Fruit fly (Drosophila melanogaster) whole organism, embryonic: ENCODE data around the gene defl.

Experiments used
- Abd-B ChIP-seq: fragments of 200-800 bp; sonication (Bioruptor generic); optimal IDR thresholded peaks from 2 replicates; lab custom pipeline; 2018; ENCODE audit warnings: missing biosample characterization, mild to moderate bottlenecking, missing genetic modification characterization, moderate library complexity
- Antp ChIP-seq: fragments of 200-800 bp; sonication (Bioruptor generic); optimal IDR thresholded peaks from 3 replicates; lab custom pipeline; 2016; ENCODE audit warnings: missing biosample characterization, missing genetic modification characterization
- Asciz ChIP-seq: fragments of 200-800 bp; sonication (Bioruptor generic); optimal IDR thresholded peaks from 2 replicates; lab custom pipeline; 2017; ENCODE audit warnings: missing biosample characterization, mild to moderate bottlenecking, missing genetic modification characterization, missing genetic modification reagents
- Awh ChIP-seq: fragments of 200-800 bp; sonication (Bioruptor generic); IDR thresholded peaks from 2 replicates; pipeline ENCODE4, ENCODE4 v1.3.6; 2022; ENCODE audit warnings: missing biosample characterization, missing genetic modification characterization
- BtbVII ChIP-seq: fragments of 200-800 bp; sonication (Bioruptor generic); optimal IDR thresholded peaks from 3 replicates; lab custom pipeline; 2017; ENCODE audit warnings: missing biosample characterization, mild to moderate bottlenecking, missing genetic modification characterization
- CG10543 ChIP-seq: fragments of 200-800 bp; sonication (Bioruptor generic); optimal IDR thresholded peaks from 3 replicates; lab custom pipeline; 2017; ENCODE audit warnings: missing biosample characterization, mild to moderate bottlenecking, missing genetic modification characterization, moderate library complexity
- CG10654 ChIP-seq: fragments of 200-800 bp; sonication (Bioruptor generic); optimal IDR thresholded peaks from 2 replicates; lab custom pipeline; 2016; ENCODE audit warnings: missing biosample characterization, missing genetic modification characterization
- CG11398 ChIP-seq: fragments of 200-800 bp; sonication (Bioruptor generic); optimal IDR thresholded peaks from 2 replicates; lab custom pipeline; 2016; ENCODE audit warnings: missing biosample characterization, missing genetic modification characterization
- CG11504 ChIP-seq: fragments of 200-800 bp; sonication (Bioruptor generic); optimal IDR thresholded peaks from 3 replicates; lab custom pipeline; 2019; ENCODE audit warnings: missing biosample characterization, mild to moderate bottlenecking, missing genetic modification characterization, moderate library complexity
- CG12071 ChIP-seq: fragments of 200-800 bp; sonication (Bioruptor generic); optimal IDR thresholded peaks from 3 replicates; lab custom pipeline; 2018; ENCODE audit warnings: missing biosample characterization, mild to moderate bottlenecking, missing genetic modification characterization
- CG12391 ChIP-seq: fragments of 200-800 bp; sonication (Bioruptor generic); optimal IDR thresholded peaks from 3 replicates; lab custom pipeline; 2018; ENCODE audit warnings: missing biosample characterization, mild to moderate bottlenecking, missing genetic modification characterization, moderate library complexity
- CG15269 ChIP-seq: fragments of 200-800 bp; sonication (Bioruptor generic); optimal IDR thresholded peaks from 2 replicates; lab custom pipeline; 2018; ENCODE audit warnings: missing biosample characterization, mild to moderate bottlenecking, missing genetic modification characterization, moderate library complexity
- CG1603 ChIP-seq: fragments of 200-800 bp; sonication (Bioruptor generic); optimal IDR thresholded peaks from 2 replicates; lab custom pipeline; 2019; ENCODE audit warnings: missing biosample characterization, mild to moderate bottlenecking, missing genetic modification characterization, moderate library complexity
- CG17612 ChIP-seq: fragments of 200-800 bp; sonication (Bioruptor generic); IDR thresholded peaks from 2 replicates; pipeline ENCODE4 v1.3.6; 2022; ENCODE audit warnings: missing biosample characterization, missing genetic modification characterization
- CG3065 ChIP-seq: fragments of 200-800 bp; sonication (Bioruptor generic); optimal IDR thresholded peaks from 2 replicates; lab custom pipeline; 2016; ENCODE audit warnings: missing biosample characterization, missing genetic modification characterization
- CG31365 ChIP-seq: fragments of 200-800 bp; sonication (Bioruptor generic); optimal IDR thresholded peaks from 2 replicates; lab custom pipeline; 2018; ENCODE audit warnings: missing biosample characterization, mild to moderate bottlenecking, missing genetic modification characterization
- CG34376 ChIP-seq: fragments of 200-800 bp; sonication (Bioruptor generic); optimal IDR thresholded peaks from 2 replicates; lab custom pipeline; 2018; ENCODE audit warnings: missing biosample characterization, mild to moderate bottlenecking, missing genetic modification characterization
- CG3838 ChIP-seq: fragments of 200-800 bp; sonication (Bioruptor generic); optimal IDR thresholded peaks from 3 replicates; lab custom pipeline; 2016; ENCODE audit warnings: missing biosample characterization, missing genetic modification characterization
- CG4424 ChIP-seq: fragments of 200-800 bp; sonication (Bioruptor generic); optimal IDR thresholded peaks from 3 replicates; lab custom pipeline; 2016; ENCODE audit warnings: missing biosample characterization, missing genetic modification characterization
- CG7839 ChIP-seq: fragments of 200-800 bp; sonication (Bioruptor generic); optimal IDR thresholded peaks from 3 replicates; lab custom pipeline; 2018; ENCODE audit warnings: missing biosample characterization, mild to moderate bottlenecking, missing genetic modification characterization, moderate library complexity
- CG8765 ChIP-seq: fragments of 200-800 bp; sonication (Bioruptor generic); IDR thresholded peaks from 2 replicates; pipeline ENCODE4 v1.3.6; 2022; ENCODE audit warnings: missing biosample characterization, missing genetic modification characterization
- CG8924 ChIP-seq: fragments of 200-800 bp; optimal IDR thresholded peaks from 3 replicates; lab custom pipeline; 2019; ENCODE audit warnings: missing biosample characterization, mild to moderate bottlenecking, missing genetic modification characterization, moderate library complexity
- CG9797 ChIP-seq: fragments of 200-800 bp; sonication (Bioruptor generic); optimal IDR thresholded peaks from 3 replicates; lab custom pipeline; 2018; ENCODE audit warnings: missing biosample characterization, mild to moderate bottlenecking, missing genetic modification characterization
- CkIIα-i1 ChIP-seq: fragments of 200-800 bp; sonication (Bioruptor generic); IDR thresholded peaks from 2 replicates; pipeline ENCODE4 v1.3.6; 2022; ENCODE audit warnings: missing biosample characterization, missing genetic modification characterization
- Deaf1 ChIP-seq: fragments of 200-800 bp; optimal IDR thresholded peaks from 3 replicates; lab custom pipeline; 2019; ENCODE audit warnings: missing biosample characterization, mild to moderate bottlenecking, missing genetic modification characterization, moderate library complexity
- Gsc ChIP-seq: fragments of 200-800 bp; sonication (Bioruptor generic); IDR thresholded peaks from 2 replicates; pipeline ENCODE4 v1.3.6; 2022; ENCODE audit warnings: missing biosample characterization, missing genetic modification characterization
- Hr3 ChIP-seq: fragments of 200-800 bp; sonication (Bioruptor generic); optimal IDR thresholded peaks from 3 replicates; lab custom pipeline; 2016; ENCODE audit warnings: missing biosample characterization, missing genetic modification characterization
- Hr51 ChIP-seq, 2 experiments: fragments of 200-800 bp; sonication (Bioruptor generic); optimal IDR thresholded peaks; 2 replicates in 1 of 2; 3 replicates in 1 of 2; lab custom pipeline; 2016 to 2018; ENCODE audit warnings: missing biosample characterization in 2 of 2, missing genetic modification characterization in 2 of 2, mild to moderate bottlenecking in 1 of 2, moderate library complexity in 1 of 2
- Lim3 ChIP-seq: fragments of 200-800 bp; sonication (Bioruptor generic); IDR thresholded peaks from 2 replicates; pipeline ENCODE4 v1.3.6; 2022; ENCODE audit warnings: missing biosample characterization, missing genetic modification characterization
- MTF-1 ChIP-seq: fragments of 200-800 bp; sonication (Bioruptor generic); optimal IDR thresholded peaks from 2 replicates; lab custom pipeline; 2018; ENCODE audit warnings: missing biosample characterization, mild to moderate bottlenecking, missing genetic modification characterization, borderline replicate concordance
- Rfx ChIP-seq: fragments of 200-800 bp; sonication (Bioruptor generic); IDR thresholded peaks from 2 replicates; pipeline ENCODE4 v1.3.6; 2022; ENCODE audit warnings: missing biosample characterization, missing genetic modification characterization
- Sox102F ChIP-seq: fragments of 200-800 bp; sonication (Bioruptor generic); optimal IDR thresholded peaks from 2 replicates; lab custom pipeline; 2018; ENCODE audit warnings: missing biosample characterization, mild to moderate bottlenecking, missing genetic modification characterization, moderate library complexity
- Vsx1 ChIP-seq: fragments of 200-800 bp; sonication (Bioruptor generic); optimal IDR thresholded peaks from 2 replicates; lab custom pipeline; 2017; ENCODE audit warnings: missing biosample characterization, mild to moderate bottlenecking, missing genetic modification characterization, missing genetic modification reagents
- chinmo ChIP-seq: fragments of 200-800 bp; sonication (Bioruptor generic); IDR thresholded peaks from 4 replicates; pipeline ENCODE4 v1.3.6; 2022; ENCODE audit warnings: missing biosample characterization, missing genetic modification characterization; ENCODE audit not compliant: partially characterized antibody
- ci ChIP-seq: fragments of 200-800 bp; sonication (Bioruptor generic); IDR thresholded peaks from 3 replicates; pipeline ENCODE4 v1.3.6; 2022; ENCODE audit warnings: missing biosample characterization, missing genetic modification characterization
- croc ChIP-seq: fragments of 200-800 bp; sonication (Bioruptor generic); conservative IDR thresholded peaks from 3 replicates; pipeline ENCODE4 v1.3.6; 2022; ENCODE audit warnings: missing biosample characterization, missing genetic modification characterization
- exex ChIP-seq: fragments of 200-800 bp; sonication (Bioruptor generic); optimal IDR thresholded peaks from 4 replicates; lab custom pipeline; 2018; ENCODE audit warnings: missing biosample characterization, mild to moderate bottlenecking, missing genetic modification characterization, moderate library complexity
- fd64A ChIP-seq: fragments of 200-800 bp; sonication (Bioruptor generic); optimal IDR thresholded peaks from 3 replicates; lab custom pipeline; 2018; ENCODE audit warnings: missing biosample characterization, mild to moderate bottlenecking, missing genetic modification characterization
- fru ChIP-seq: fragments of >200 bp; optimal IDR thresholded peaks from 2 replicates; lab custom pipeline; 2017
- gcm ChIP-seq: fragments of 200-800 bp; sonication (Bioruptor generic); optimal IDR thresholded peaks from 2 replicates; lab custom pipeline; 2019; ENCODE audit warnings: missing biosample characterization, mild to moderate bottlenecking, missing genetic modification characterization, moderate library complexity
- gsb-n ChIP-seq: fragments of 200-800 bp; sonication (Bioruptor generic); optimal IDR thresholded peaks from 3 replicates; lab custom pipeline; 2018; ENCODE audit warnings: missing biosample characterization, mild to moderate bottlenecking, missing genetic modification characterization
- h ChIP-seq: fragments of >200 bp; optimal IDR thresholded peaks from 2 replicates; lab custom pipeline; 2017
- hkb ChIP-seq, 2 experiments: fragments of 200-800 bp in 1 of 2; fragments of >200 bp in 1 of 2; sonication (Bioruptor generic) in 1 of 2; IDR thresholded peaks in 1 of 2; optimal IDR thresholded peaks in 1 of 2; 2 replicates each; pipeline versions ENCODE4 v1.3.6 to Lab custom; 2017 to 2022; ENCODE audit warnings: missing biosample characterization in 1 of 2, missing genetic modification characterization in 1 of 2
- nau ChIP-seq: fragments of 200-800 bp; sonication (Bioruptor generic); optimal IDR thresholded peaks from 3 replicates; lab custom pipeline; 2017; ENCODE audit warnings: missing biosample characterization, mild to moderate bottlenecking, missing genetic modification characterization, missing genetic modification reagents
- nmo ChIP-seq: fragments of 200-800 bp; sonication (Bioruptor generic); optimal IDR thresholded peaks from 2 replicates; lab custom pipeline; 2018; ENCODE audit warnings: missing biosample characterization, mild to moderate bottlenecking, missing genetic modification characterization, moderate library complexity
- pb ChIP-seq: fragments of 200-800 bp; sonication (Bioruptor generic); optimal IDR thresholded peaks from 3 replicates; lab custom pipeline; 2016; ENCODE audit warnings: missing biosample characterization, missing genetic modification characterization
- peb ChIP-seq: fragments of 200-800 bp; sonication (Bioruptor generic); IDR thresholded peaks from 2 replicates; pipeline ENCODE4 v1.3.6; 2022; ENCODE audit warnings: missing biosample characterization, missing genetic modification characterization
- sr ChIP-seq: fragments of 200-800 bp; sonication (Bioruptor generic); IDR thresholded peaks from 3 replicates; pipeline ENCODE4 v1.3.6; 2022; ENCODE audit warnings: missing biosample characterization, missing genetic modification characterization
- tna ChIP-seq: fragments of 200-800 bp; sonication (Bioruptor generic); IDR thresholded peaks from 2 replicates; pipeline ENCODE4 v1.3.6; 2022; ENCODE audit warnings: missing biosample characterization, missing genetic modification characterization; ENCODE audit not compliant: partially characterized antibody
- toy ChIP-seq: fragments of 200-800 bp; sonication (Bioruptor generic); IDR thresholded peaks from 2 replicates; pipeline ENCODE4 v1.3.6; 2022; ENCODE audit warnings: missing biosample characterization, missing genetic modification characterization
- zf30C ChIP-seq: fragments of 200-800 bp; sonication (Bioruptor generic); optimal IDR thresholded peaks from 3 replicates; lab custom pipeline; 2018; ENCODE audit warnings: missing biosample characterization, mild to moderate bottlenecking, missing genetic modification characterization
- zfh1 ChIP-seq: fragments of 200-800 bp; sonication (Bioruptor generic); IDR thresholded peaks from 3 replicates; pipeline ENCODE4 v1.3.6; 2022; ENCODE audit warnings: missing biosample characterization, missing genetic modification characterization

Gene defl

DNA sequence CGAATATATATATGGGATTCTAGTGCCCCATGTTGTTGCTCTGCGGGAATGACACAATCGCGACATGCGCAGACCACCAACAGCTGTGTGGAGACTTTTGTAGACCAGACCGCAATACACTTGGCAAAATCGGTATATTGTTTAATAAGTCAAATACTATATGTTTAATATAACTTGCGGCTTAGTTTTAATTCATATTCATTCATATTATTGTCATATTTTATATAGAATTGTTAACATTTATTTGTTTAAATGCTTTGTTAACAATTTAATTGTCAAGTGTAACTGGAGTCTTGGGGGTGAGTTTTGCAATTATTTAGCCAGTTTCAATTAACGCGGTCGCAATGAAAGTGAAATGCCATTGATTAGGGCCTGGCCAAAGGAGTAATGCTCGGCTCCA, 16.4 kb downstream of the defl start (continued):
- TF ChIP-seq CG3838 (GFP tag; lab: Kevin White, UChicago): no peak
- TF ChIP-seq CG7839 (tag; lab: Kevin White, UChicago): no peak
- no peak for TF ChIP-seq Lim3 (GFP tag; lab: Robert Waterston, UW)
- TF ChIP-seq CkIIα-i1 (GFP tag; lab: Robert Waterston, UW): no peak
- TF ChIP-seq Awh (GFP tag; lab: Robert Waterston, UW): no peak
- peak; percentile 16 for TF ChIP-seq Asciz
- no peak for TF ChIP-seq fd64A (GFP tag; lab: Kevin White, UChicago)
- TF ChIP-seq sr: no peak
- TF ChIP-seq exex (tag; lab: Kevin White, UChicago): no peak
- no peak for TF ChIP-seq CG10543 (GFP tag; lab: Kevin White, UChicago)
- TF ChIP-seq chinmo (GFP tag; lab: Robert Waterston, UW): no peak
- TF ChIP-seq Gsc (GFP tag; lab: Robert Waterston, UW): no peak
- no peak for TF ChIP-seq toy (GFP tag; lab: Robert Waterston, UW)
- TF ChIP-seq CG15269 (tag; lab: Kevin White, UChicago): no peak
- no peak for TF ChIP-seq CG10654 (GFP tag; lab: Kevin White, UChicago)
- no peak for TF ChIP-seq Antp (GFP tag; lab: Kevin White, UChicago)
- TF ChIP-seq peb (GFP tag; lab: Robert Waterston, UW): no peak
- TF ChIP-seq CG3065 (GFP tag; lab: Kevin White, UChicago): no peak
- peak; percentile 5 for TF ChIP-seq BtbVII
- TF ChIP-seq tna (GFP tag; lab: Robert Waterston, UW): no peak
- no peak for TF ChIP-seq Deaf1 (tag; lab: Kevin White, UChicago)
- no peak for TF ChIP-seq zf30C
- no peak for TF ChIP-seq h
- no peak for TF ChIP-seq CG4424 (GFP tag; lab: Kevin White, UChicago)
- TF ChIP-seq hkb (optimal IDR thresholded peaks at IDR 0.05; lab: Kevin White, UChicago): no peak
- peak; percentile 36; the same call in 1 of the 2 replicates for TF ChIP-seq hkb (GFP tag; IDR thresholded peaks at IDR 0.05; lab: Robert Waterston, UW)
- no peak for TF ChIP-seq nmo (GFP tag; lab: Kevin White, UChicago)
- no peak for TF ChIP-seq CG9797 (GFP tag; lab: Kevin White, UChicago)
- TF ChIP-seq CG8765: no peak
- no peak for TF ChIP-seq CG31365 (tag; lab: Kevin White, UChicago)
- TF ChIP-seq CG12391: no peak
- no peak for TF ChIP-seq fru (lab: Kevin White, UChicago)
- no peak for TF ChIP-seq Abd-B (GFP tag; lab: Kevin White, UChicago)
- TF ChIP-seq CG17612 (GFP tag; lab: Robert Waterston, UW): no peak
- TF ChIP-seq MTF-1 (GFP tag; lab: Kevin White, UChicago): no peak
- no peak for TF ChIP-seq CG8924 (tag; lab: Kevin White, UChicago)
- TF ChIP-seq ci (GFP tag; lab: Robert Waterston, UW): no peak
- TF ChIP-seq pb (GFP tag; lab: Kevin White, UChicago): no peak
- TF ChIP-seq Sox102F (GFP tag; lab: Kevin White, UChicago): peak; percentile 8
- TF ChIP-seq Rfx: no peak
- TF ChIP-seq Vsx1 (GFP tag; lab: Kevin White, UChicago): no peak
- TF ChIP-seq CG11504 (tag; lab: Kevin White, UChicago): peak; percentile 51
- no peak for TF ChIP-seq zfh1 (GFP tag; lab: Robert Waterston, UW)
- peak; percentile 12 for TF ChIP-seq CG12071 (GFP tag; lab: Kevin White, UChicago)
- no peak for TF ChIP-seq gcm
- TF ChIP-seq Hr51 (GFP tag; optimal IDR thresholded peaks at IDR 0.05; lab: Kevin White, UChicago): no peak
- TF ChIP-seq Hr3: no peak
- no peak for TF ChIP-seq CG1603
- no peak for TF ChIP-seq CG11398 (GFP tag; lab: Kevin White, UChicago)
- TF ChIP-seq gsb-n: no peak
- TF ChIP-seq CG34376 (GFP tag; lab: Kevin White, UChicago): no peak
- TF ChIP-seq croc: no peak
- peak; percentile 3 for TF ChIP-seq nau
